Worm (Caenorhabditis elegans) whole organism, midembryonic: Measurements from ENCODE around the gene srbc-32.
A peak's percentile ranks its signal among the peaks of the same experiment; 100 is the strongest.

Experiments used
- T22C8.4 ChIP-seq: fragments of 200-800 bp; sonication (Bioruptor generic); IDR thresholded peaks from 2 replicates; pipeline ENCODE4 v1.3.6; 2022; ENCODE audit warnings: missing genetic modification characterization, missing compliant biosample characterization
- cog-1 ChIP-seq: sonication (generic microtip); optimal IDR thresholded peaks from 2 replicates; lab custom pipeline; 2016; ENCODE audit warnings: missing genetic modification characterization, missing compliant biosample characterization
- flt-1 ChIP-seq: fragments of 200-800 bp; sonication (Bioruptor generic); IDR thresholded peaks from 2 replicates; pipeline ENCODE4 v1.3.6; 2022; ENCODE audit warnings: missing genetic modification characterization, missing compliant biosample characterization
- klf-2 ChIP-seq: fragments of 200-800 bp; sonication (Bioruptor generic); conservative IDR thresholded peaks from 2 replicates; pipeline ENCODE4 v1.3.6; 2022; ENCODE audit warnings: missing genetic modification reagents, missing genetic modification characterization, missing compliant biosample characterization
- med-1 ChIP-seq: sonication (generic microtip); optimal IDR thresholded peaks from 2 replicates; lab custom pipeline; 2017; ENCODE audit warnings: missing genetic modification characterization, mild to moderate bottlenecking, missing compliant biosample characterization, antibody characterized with exemption, missing genetic modification reagents; ENCODE audit not compliant: insufficient read depth
- ref-1 ChIP-seq: fragments of 200-800 bp; sonication (Bioruptor generic); conservative IDR thresholded peaks from 2 replicates; pipeline ENCODE4 v1.3.6; 2022; ENCODE audit warnings: missing genetic modification reagents, missing genetic modification characterization, missing compliant biosample characterization
- tab-1 ChIP-seq: fragments of 200-800 bp; sonication (Bioruptor generic); IDR thresholded peaks from 2 replicates; pipeline ENCODE4 v1.3.6; 2022; ENCODE audit warnings: missing genetic modification characterization, missing compliant biosample characterization
- ztf-23 ChIP-seq: fragments of 200-800 bp; sonication (Bioruptor generic); IDR thresholded peaks from 2 replicates; pipeline ENCODE4 v1.3.6; 2022; ENCODE audit warnings: missing genetic modification reagents, missing genetic modification characterization, missing compliant biosample characterization
- ztf-29 ChIP-seq: fragments of 200-800 bp; sonication (Bioruptor generic); IDR thresholded peaks from 2 replicates; pipeline ENCODE4 v1.3.6; 2022; ENCODE audit warnings: missing genetic modification reagents, missing genetic modification characterization, missing compliant biosample characterization

Gene srbc-32

DNA sequence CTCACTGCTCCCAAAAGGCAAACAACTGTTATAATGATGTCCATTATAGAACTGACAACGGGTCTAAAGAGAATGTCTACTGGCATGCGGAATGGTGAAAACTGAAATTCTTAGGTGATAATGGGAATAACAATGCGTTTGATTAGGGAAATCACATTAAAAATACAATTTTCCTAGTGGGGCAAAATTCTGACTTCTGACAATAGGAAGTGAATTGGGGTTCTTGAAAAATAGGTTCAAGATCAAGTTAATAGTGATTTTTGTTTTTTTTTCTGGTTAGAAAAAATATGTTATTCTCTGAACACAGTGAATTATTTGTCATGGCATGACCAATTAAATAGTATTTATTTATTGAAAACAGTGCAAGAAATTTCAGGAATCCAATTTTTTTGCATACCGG, at the start of gene srbc-32:
Gene srbc-32 (minus strand): TSS at position 101 of the 400 bp plus-strand sequence.
- TF ChIP-seq tab-1 (GFP tag; lab: Robert Waterston, UW) (no peak), cog-1 (tag; lab: Kevin White, UChicago) (no peak), flt-1 (GFP tag; lab: Robert Waterston, UW) (no peak), ztf-29 (GFP tag; lab: Robert Waterston, UW) (no peak), ref-1 (GFP tag; lab: Robert Waterston, UW) (no peak), T22C8.4 (no peak), klf-2 (GFP tag; lab: Robert Waterston, UW) (no peak), med-1 (GFP tag; lab: Kevin White, UChicago) (no peak), ztf-23 (GFP tag; lab: Robert Waterston, UW) (no peak)

DNA sequence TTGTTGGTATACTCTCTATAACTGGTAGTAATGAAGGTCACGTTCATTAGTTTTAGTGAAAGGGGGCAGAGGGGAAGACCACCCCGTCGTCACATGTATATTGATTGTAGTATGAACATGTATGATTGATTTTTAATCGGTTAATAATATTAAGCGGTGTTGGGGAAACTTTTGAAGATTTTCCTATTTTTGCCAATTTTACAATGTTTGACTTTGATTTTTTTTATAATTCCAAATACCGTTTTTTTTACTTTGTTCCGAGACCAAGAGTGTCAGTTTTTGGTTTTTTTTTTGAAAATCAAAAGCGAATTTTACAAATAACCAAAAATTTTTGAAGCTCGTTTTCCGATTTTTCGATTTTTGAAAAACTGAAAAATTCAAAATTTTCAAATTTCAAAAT, 48.5 kb upstream of the srbc-32 start, which contains the start of gene nhr-221:
Gene nhr-221 (minus strand): TSS at position 101 of the 400 bp plus-strand sequence.
- no peak for TF ChIP-seq cog-1 (tag; lab: Kevin White, UChicago)
- no peak for TF ChIP-seq T22C8.4
- no peak for TF ChIP-seq flt-1 (GFP tag; lab: Robert Waterston, UW)
- no peak for TF ChIP-seq ztf-29 (GFP tag; lab: Robert Waterston, UW)
- TF ChIP-seq med-1 (GFP tag; lab: Kevin White, UChicago), result no peak
- TF ChIP-seq ref-1 (GFP tag; lab: Robert Waterston, UW), result no peak
- no peak for TF ChIP-seq klf-2 (GFP tag; lab: Robert Waterston, UW)
- no peak for TF ChIP-seq ztf-23 (GFP tag; lab: Robert Waterston, UW)

ce11 chrV:3530403-3530802, 43.6 kb upstream of the srbc-32 start, which contains the start of gene srbc-66:
Gene srbc-66, plus strand, starts transcription at chrV:3530703.
- TF ChIP-seq ztf-29 (GFP tag; lab: Robert Waterston, UW) (no peak), ref-1 (GFP tag; lab: Robert Waterston, UW) (no peak), cog-1 (tag; lab: Kevin White, UChicago) (no peak), med-1 (GFP tag; lab: Kevin White, UChicago) (no peak), T22C8.4 (no peak), flt-1 (GFP tag; lab: Robert Waterston, UW) (no peak), ztf-23 (GFP tag; lab: Robert Waterston, UW) (no peak), tab-1 (GFP tag; lab: Robert Waterston, UW) (no peak), klf-2 (GFP tag; lab: Robert Waterston, UW) (no peak)

DNA sequence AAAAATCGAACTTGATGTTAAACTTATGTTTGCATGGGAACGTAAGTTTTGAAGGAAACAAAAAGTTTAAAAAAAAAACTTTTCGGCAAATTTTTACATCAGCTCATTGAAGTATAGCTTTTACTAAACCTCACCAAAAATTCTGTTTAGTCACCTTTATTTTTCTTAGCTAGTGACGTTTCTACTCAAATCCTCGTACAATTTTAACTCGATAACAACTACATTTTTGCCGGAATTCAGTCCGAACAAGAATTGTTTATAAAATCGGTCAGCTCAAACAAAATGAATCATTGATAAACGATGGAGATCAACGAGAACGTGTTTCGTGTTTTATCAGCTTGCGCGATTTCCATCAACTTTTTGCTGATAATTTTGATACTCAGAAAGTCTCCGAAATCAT, 40.1 kb upstream of the srbc-32 start, which contains the start of gene str-260:
Gene str-260 (plus strand): TSS at position 301 of the 400 bp plus-strand sequence.
- TF ChIP-seq cog-1 (tag; lab: Kevin White, UChicago) (no peak), T22C8.4 (no peak), ztf-23 (GFP tag; lab: Robert Waterston, UW) (no peak), ref-1 (GFP tag; lab: Robert Waterston, UW) (no peak), tab-1 (GFP tag; lab: Robert Waterston, UW) (no peak), klf-2 (GFP tag; lab: Robert Waterston, UW) (no peak), flt-1 (GFP tag; lab: Robert Waterston, UW) (no peak), med-1 (GFP tag; lab: Kevin White, UChicago) (no peak), ztf-29 (GFP tag; lab: Robert Waterston, UW) (no peak)

ce11 chrV:3524970-3525369, 38.2 kb upstream of the srbc-32 start, which contains the start of gene T24A6.7:
Gene T24A6.7, plus strand, starts transcription at chrV:3525270.
- TF ChIP-seq ref-1 (GFP tag; lab: Robert Waterston, UW) (no peak), ztf-23 (GFP tag; lab: Robert Waterston, UW) (no peak), tab-1 (GFP tag; lab: Robert Waterston, UW) (no peak)

- TF ChIP-seq T22C8.4 (no peak), flt-1 (GFP tag; lab: Robert Waterston, UW) (no peak), klf-2 (GFP tag; lab: Robert Waterston, UW) (no peak), tab-1 (GFP tag; lab: Robert Waterston, UW) (no peak), cog-1 (tag; lab: Kevin White, UChicago) (no peak)
These were observed 36.5 kb upstream of the srbc-32 start, which contains the start of gene irg-1 for ce11 chrV:3523262-3523661. Gene irg-1, plus strand, starts transcription at chrV:3523587.

ce11 chrV:3520412-3520811, 33.7 kb upstream of the srbc-32 start:
- TF ChIP-seq flt-1 (GFP tag; lab: Robert Waterston, UW), result peak; percentile 65; the same call in 1 of the 2 replicates

ce11 chrV:3517889-3518288, 31.1 kb upstream of the srbc-32 start, which contains the start of gene str-227:
Gene str-227, plus strand, starts transcription at chrV:3518189.
- TF ChIP-seq ztf-23 (GFP tag; lab: Robert Waterston, UW) (no peak), flt-1 (GFP tag; lab: Robert Waterston, UW) (no peak), ztf-29 (GFP tag; lab: Robert Waterston, UW) (no peak), med-1 (GFP tag; lab: Kevin White, UChicago) (no peak), klf-2 (GFP tag; lab: Robert Waterston, UW) (no peak), tab-1 (GFP tag; lab: Robert Waterston, UW) (no peak), cog-1 (tag; lab: Kevin White, UChicago) (no peak), T22C8.4 (no peak), ref-1 (GFP tag; lab: Robert Waterston, UW) (no peak)

ce11 chrV:3512381-3512780, 25.6 kb upstream of the srbc-32 start, which contains the start of gene str-226:
Gene str-226, plus strand, starts transcription at chrV:3512681.
- TF ChIP-seq klf-2 (GFP tag; lab: Robert Waterston, UW), result no peak
- TF ChIP-seq ztf-23 (GFP tag; lab: Robert Waterston, UW), result no peak
- no peak for TF ChIP-seq T22C8.4
- TF ChIP-seq ztf-29 (GFP tag; lab: Robert Waterston, UW), result no peak
- no peak for TF ChIP-seq flt-1 (GFP tag; lab: Robert Waterston, UW)
- no peak for TF ChIP-seq ref-1 (GFP tag; lab: Robert Waterston, UW)
- TF ChIP-seq tab-1 (GFP tag; lab: Robert Waterston, UW), result no peak
- TF ChIP-seq med-1 (GFP tag; lab: Kevin White, UChicago), result no peak
